Worm (Caenorhabditis elegans): ENCODE results near the gene C40A11.7.

DNA sequence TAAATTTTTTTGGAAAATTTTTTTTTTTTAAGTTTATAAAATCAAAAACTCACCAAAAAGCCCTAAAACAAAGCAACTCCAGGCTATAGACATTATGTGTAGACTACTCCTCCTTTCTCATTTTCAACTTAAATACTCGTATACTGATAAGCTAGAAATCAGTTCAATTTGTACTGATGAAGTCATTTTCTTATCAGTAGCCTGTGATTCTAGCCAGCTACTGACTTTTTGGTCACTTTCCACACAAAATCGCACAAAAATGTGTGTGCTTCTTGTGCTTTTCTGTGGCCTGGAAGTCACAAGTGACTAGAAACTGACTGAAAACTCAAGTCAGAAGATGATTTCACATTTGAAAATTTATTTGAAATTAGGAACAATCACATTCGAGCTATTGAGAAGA lies 35.9 kb upstream of the C40A11.7 start, which contains the start of gene gba-2:
- no peak for TF ChIP-seq cog-1 (tag; optimal IDR thresholded peaks at IDR 0.05)
- TF ChIP-seq flt-1 (GFP tag; IDR thresholded peaks at IDR 0.05), result no peak
- TF ChIP-seq klf-2 (GFP tag; conservative IDR thresholded peaks at IDR 0.05), result no peak
- TF ChIP-seq ztf-23 (GFP tag; IDR thresholded peaks at IDR 0.05), result no peak
- no peak for TF ChIP-seq tab-1 (GFP tag; IDR thresholded peaks at IDR 0.05)
- no peak for TF ChIP-seq ref-1 (GFP tag; conservative IDR thresholded peaks at IDR 0.05)
